Fruit fly (Drosophila melanogaster): ENCODE measurements around the gene CG15170.

CG15170 gene

DNA sequence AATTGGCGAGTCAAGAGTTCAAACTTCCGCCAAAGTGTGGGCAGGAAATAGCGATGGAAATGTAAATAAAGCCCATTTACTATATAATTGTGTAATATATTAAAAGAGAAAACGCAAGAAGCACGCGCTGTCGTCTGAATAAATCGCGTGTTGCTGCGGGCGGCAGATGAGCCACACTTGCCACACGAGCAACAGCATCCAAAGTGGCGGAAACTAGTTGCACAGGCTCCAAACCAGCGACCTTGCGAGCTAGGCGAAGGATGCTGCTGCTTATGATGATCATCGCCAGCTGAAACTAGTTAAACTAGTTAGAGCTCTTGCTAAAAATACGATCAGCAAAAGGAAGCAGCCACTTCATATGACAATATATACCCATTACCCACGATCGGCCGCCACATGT is 10.6 kb downstream of the CG15170 start:
- TF ChIP-seq ss (GFP tag; optimal IDR thresholded peaks at IDR 0.05) (peak in 1 of 2 experiments; percentile 81), CG10631 (GFP tag; optimal IDR thresholded peaks at IDR 0.05) (no peak), acj6 (GFP tag; optimal IDR thresholded peaks at IDR 0.05) (no peak), dsx (GFP tag; optimal IDR thresholded peaks at IDR 0.05; ENCODE audit: poor library complexity, severe bottlenecking) (no peak)

DNA sequence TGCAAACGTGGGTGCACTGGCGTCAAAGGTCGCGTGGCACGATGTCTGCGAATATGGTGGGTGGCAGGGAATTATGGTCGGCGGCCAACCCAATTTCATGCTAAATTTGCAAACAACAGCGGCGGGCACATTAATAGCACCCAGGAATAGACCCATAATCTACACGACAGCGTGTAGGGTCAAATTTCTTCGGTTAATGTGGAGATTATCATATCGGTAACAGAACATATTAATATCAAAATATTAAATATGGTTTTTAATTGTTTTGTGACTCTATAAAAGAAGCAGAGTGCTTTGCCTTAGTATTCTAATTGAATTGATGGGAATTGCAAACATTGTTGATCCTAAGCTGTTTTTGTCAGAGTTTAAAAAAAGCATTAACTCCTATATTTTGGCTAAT is 11.1 kb downstream of the CG15170 start:
- TF ChIP-seq CG15336 (GFP tag; IDR thresholded peaks at IDR 0.05): peak; percentile 30; the same call in 1 of the 2 replicates
- TF ChIP-seq Eip78C (GFP tag): peak; percentile 71
- TF ChIP-seq vri (GFP tag; optimal IDR thresholded peaks at IDR 0.05): no peak
- peak; percentile 11 for TF ChIP-seq CG32006 (GFP tag; optimal IDR thresholded peaks at IDR 0.05)
- no peak for TF ChIP-seq Hr39 (GFP tag; optimal IDR thresholded peaks at IDR 0.05)
- TF ChIP-seq Hr4 (GFP tag; optimal IDR thresholded peaks at IDR 0.05): peak; percentile 23
- peak; percentile 56 for TF ChIP-seq svp (GFP tag)
- TF ChIP-seq CG8119 (GFP tag; IDR thresholded peaks at IDR 0.05): peak; percentile 36; the same call in 1 of the 3 replicates
- TF ChIP-seq CG10631 (GFP tag; optimal IDR thresholded peaks at IDR 0.05): peak; percentile 1

DNA sequence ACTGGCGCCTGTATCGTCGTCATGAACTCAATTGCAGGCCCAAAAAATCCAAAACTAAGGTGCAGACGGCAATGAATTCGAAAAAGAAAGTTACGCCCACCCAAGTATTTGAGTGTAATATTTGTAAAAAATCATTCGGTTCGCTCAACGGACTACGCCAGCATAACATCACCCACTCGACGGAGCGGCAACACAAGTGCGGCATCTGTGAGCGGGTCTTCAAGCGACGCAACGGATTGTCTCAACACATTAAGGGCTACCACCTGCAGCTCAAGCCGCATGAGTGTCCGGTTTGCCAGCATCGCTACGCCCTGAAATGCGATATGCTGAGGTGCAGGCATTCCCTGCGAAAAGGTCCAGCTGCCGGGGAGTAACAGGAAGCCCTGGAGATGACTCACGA is 13.3 kb downstream of the CG15170 start:
- TF ChIP-seq fd85E (GFP tag; optimal IDR thresholded peaks at IDR 0.05): no peak
- TF ChIP-seq svp (GFP tag): peak; percentile 42
- TF ChIP-seq CG6808 (GFP tag; optimal IDR thresholded peaks at IDR 0.05): no peak

DNA sequence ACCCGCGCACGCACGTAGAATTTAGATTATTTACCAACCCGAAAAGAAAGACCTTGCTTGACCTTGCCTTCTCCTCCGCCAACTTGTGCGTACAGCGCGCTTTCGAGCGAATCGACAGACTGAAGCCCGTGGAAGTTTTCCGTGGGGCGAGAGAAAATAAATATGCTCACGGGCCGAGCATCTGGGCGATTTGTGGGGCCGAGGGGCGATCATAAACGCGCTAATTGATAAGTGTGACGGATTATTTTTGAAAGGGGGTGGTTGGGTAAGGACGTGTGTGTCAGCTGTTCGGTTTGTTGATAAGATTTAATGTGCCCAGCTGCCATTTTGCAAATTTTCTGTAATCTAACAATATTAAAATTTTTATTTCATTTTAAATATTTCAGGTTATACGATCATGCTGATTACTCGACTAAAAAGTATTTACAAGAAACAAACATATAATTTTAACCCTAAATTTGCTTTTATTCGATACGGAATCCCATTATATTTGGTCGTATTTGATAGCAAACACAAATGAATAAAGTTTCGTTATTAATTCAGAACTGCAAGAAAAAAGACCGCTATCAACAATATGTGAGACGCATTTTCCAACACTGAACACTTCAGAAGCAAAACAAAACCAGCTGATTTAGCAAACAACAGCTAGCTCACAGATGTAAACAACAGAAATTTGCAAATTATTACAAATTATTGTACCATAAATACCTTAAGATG is 15.8 kb downstream of the CG15170 start, which contains the start of the genes L2HGDH and CG10431:
Gene L2HGDH (minus strand): TSS at position 386 of the 717 bp plus-strand sequence.
Gene CG10431 (plus strand): TSS at position 648 of the 717 bp plus-strand sequence.
- peak; percentile 72 for TF ChIP-seq achi (GFP tag; optimal IDR thresholded peaks at IDR 0.05)
- no peak for TF ChIP-seq Eip75B (GFP tag; optimal IDR thresholded peaks at IDR 0.05)
- TF ChIP-seq Sox15 (GFP tag; optimal IDR thresholded peaks at IDR 0.05): peak; percentile 29
- TF ChIP-seq CG6792 (GFP tag; optimal IDR thresholded peaks at IDR 0.05): peak; percentile 61
- TF ChIP-seq OdsH (GFP tag; optimal IDR thresholded peaks at IDR 0.05): no peak
- peak; percentile 97 for TF ChIP-seq svp (GFP tag)
- TF ChIP-seq CG32006 (GFP tag; optimal IDR thresholded peaks at IDR 0.05): no peak
- peak; percentile 43 for TF ChIP-seq fd59A (GFP tag; optimal IDR thresholded peaks at IDR 0.05)
- no peak for TF ChIP-seq Hr4 (GFP tag; optimal IDR thresholded peaks at IDR 0.05)
- TF ChIP-seq esn (GFP tag; optimal IDR thresholded peaks at IDR 0.05): peak; percentile 77
- peak; percentile 34; the same call in 1 of the 2 replicates for TF ChIP-seq CG15336 (GFP tag; IDR thresholded peaks at IDR 0.05)
- TF ChIP-seq dsx (GFP tag; optimal IDR thresholded peaks at IDR 0.05; ENCODE audit: poor library complexity, severe bottlenecking): no peak
- no peak for TF ChIP-seq salr (GFP tag; optimal IDR thresholded peaks at IDR 0.05)
- peak; percentile 70 for TF ChIP-seq Met (GFP tag; optimal IDR thresholded peaks at IDR 0.05)
- peak; percentile 69 for TF ChIP-seq CG3032 (tag; optimal IDR thresholded peaks at IDR 0.05)
- peak; percentile 92 for TF ChIP-seq Eip78C (GFP tag)
- TF ChIP-seq Hr39 (GFP tag; optimal IDR thresholded peaks at IDR 0.05): peak; percentile 34
- TF ChIP-seq CG34406 (GFP tag; optimal IDR thresholded peaks at IDR 0.05): no peak
- no peak for TF ChIP-seq cyc (GFP tag; optimal IDR thresholded peaks at IDR 0.05)
- TF ChIP-seq CG6808 (GFP tag; optimal IDR thresholded peaks at IDR 0.05): no peak
- no peak for TF ChIP-seq Sox102F (GFP tag; optimal IDR thresholded peaks at IDR 0.05)
- peak; percentile 74 for TF ChIP-seq eg (GFP tag; IDR thresholded peaks at IDR 0.05)
- TF ChIP-seq CG7368 (GFP tag; optimal IDR thresholded peaks at IDR 0.05): peak; percentile 25
- peak; percentile 55 for TF ChIP-seq Ets21C (GFP tag; optimal IDR thresholded peaks at IDR 0.05)
- TF ChIP-seq CG11762 (GFP tag; optimal IDR thresholded peaks at IDR 0.05; ENCODE audit: insufficient read depth): peak; percentile 23
- TF ChIP-seq CG16779 (tag; optimal IDR thresholded peaks at IDR 0.05): no peak
- peak; percentile 31 for TF ChIP-seq fd85E (GFP tag; optimal IDR thresholded peaks at IDR 0.05)
- TF ChIP-seq Sox14 (GFP tag; optimal IDR thresholded peaks at IDR 0.05): peak; percentile 65
- TF ChIP-seq CG6854 (GFP tag; optimal IDR thresholded peaks at IDR 0.05): peak; percentile 57
- TF ChIP-seq fkh (GFP tag; optimal IDR thresholded peaks at IDR 0.05): peak; percentile 89
- no peak for TF ChIP-seq CG1621 (tag; optimal IDR thresholded peaks at IDR 0.05)
- peak; percentile 58 for TF ChIP-seq CG8319 (GFP tag; optimal IDR thresholded peaks at IDR 0.05)
- no peak for TF ChIP-seq Hr38 (GFP tag; optimal IDR thresholded peaks at IDR 0.05)
- TF ChIP-seq dac (GFP tag; optimal IDR thresholded peaks at IDR 0.05): no peak
- TF ChIP-seq CG4318 (GFP tag; optimal IDR thresholded peaks at IDR 0.05): no peak
- TF ChIP-seq topi (GFP tag; optimal IDR thresholded peaks at IDR 0.05): peak; percentile 65
- TF ChIP-seq CG3919 (GFP tag; optimal IDR thresholded peaks at IDR 0.05): no peak
- TF ChIP-seq Ets96B (tag; optimal IDR thresholded peaks at IDR 0.05): peak; percentile 52
- TF ChIP-seq CG10631 (GFP tag; optimal IDR thresholded peaks at IDR 0.05): peak; percentile 83
- TF ChIP-seq acj6 (GFP tag; optimal IDR thresholded peaks at IDR 0.05): peak; percentile 69

All from whole organism, prepupa.